Worm (Caenorhabditis elegans) whole organism, late embryonic: ENCODE results near the gene cyp-34A6.

Experiments used
- K02D7.2 ChIP-seq: sonication (generic microtip); optimal IDR thresholded peaks from 2 replicates; lab custom pipeline; 2017; ENCODE audit warnings: mild to moderate bottlenecking, missing genetic modification characterization, missing compliant biosample characterization
- K09A11.1 ChIP-seq: sonication (generic microtip); optimal IDR thresholded peaks from 2 replicates; lab custom pipeline; 2017; ENCODE audit warnings: antibody characterized with exemption, mild to moderate bottlenecking, missing genetic modification characterization, missing compliant biosample characterization; ENCODE audit not compliant: insufficient read depth
- T23F11.4 ChIP-seq: fragments of 200-800 bp; sonication (Bioruptor generic); optimal IDR thresholded peaks from 2 replicates; lab custom pipeline; 2018; ENCODE audit warnings: mild to moderate bottlenecking, missing genetic modification characterization, missing compliant biosample characterization
- Y22D7AL.16 ChIP-seq: sonication (generic microtip); optimal IDR thresholded peaks from 2 replicates; lab custom pipeline; 2016; ENCODE audit warnings: missing genetic modification characterization, missing compliant biosample characterization
- ceh-18 ChIP-seq: sonication (generic microtip); optimal IDR thresholded peaks from 2 replicates; lab custom pipeline; 2016; ENCODE audit warnings: missing genetic modification characterization, missing compliant biosample characterization
- ceh-22 ChIP-seq: sonication (generic microtip); optimal IDR thresholded peaks from 2 replicates; lab custom pipeline; 2017; ENCODE audit warnings: missing biosample characterization, missing genetic modification characterization
- ceh-24 ChIP-seq: sonication (generic microtip); optimal IDR thresholded peaks from 2 replicates; lab custom pipeline; 2016; ENCODE audit warnings: mild to moderate bottlenecking, missing genetic modification characterization, missing compliant biosample characterization
- ceh-30 ChIP-seq: fragments of 150-350 bp; optimal IDR thresholded peaks from 2 replicates; lab custom pipeline; 2014; ENCODE audit warnings: missing biosample characterization, missing genetic modification characterization
- ceh-48 ChIP-seq: sonication (generic microtip); optimal IDR thresholded peaks from 2 replicates; lab custom pipeline; 2016; ENCODE audit warnings: missing genetic modification characterization, inconsistent platforms, missing compliant biosample characterization
- ceh-6 ChIP-seq: fragments of 200-800 bp; sonication (Bioruptor generic); optimal IDR thresholded peaks from 2 replicates; lab custom pipeline; 2018; ENCODE audit warnings: mild to moderate bottlenecking, missing genetic modification characterization, missing compliant biosample characterization
- ceh-9 ChIP-seq: sonication (generic microtip); optimal IDR thresholded peaks from 2 replicates; lab custom pipeline; 2016; ENCODE audit warnings: mild to moderate bottlenecking, missing genetic modification characterization, inconsistent platforms, missing compliant biosample characterization
- dmd-4 ChIP-seq: sonication (generic microtip); optimal IDR thresholded peaks from 2 replicates; lab custom pipeline; 2016; ENCODE audit warnings: borderline replicate concordance, missing genetic modification characterization, missing compliant biosample characterization
- elt-4 ChIP-seq: sonication (generic microtip); optimal IDR thresholded peaks from 2 replicates; lab custom pipeline; 2016; ENCODE audit warnings: missing genetic modification characterization, missing compliant biosample characterization
- ets-4 ChIP-seq: sonication (generic microtip); optimal IDR thresholded peaks from 2 replicates; lab custom pipeline; 2016; ENCODE audit warnings: missing genetic modification characterization, missing compliant biosample characterization
- eyg-1 ChIP-seq: sonication (generic microtip); optimal IDR thresholded peaks from 2 replicates; lab custom pipeline; 2016; ENCODE audit warnings: missing genotype, missing genetic modification characterization, missing compliant biosample characterization
- fax-1 ChIP-seq: sonication (generic microtip); optimal IDR thresholded peaks from 2 replicates; lab custom pipeline; 2016; ENCODE audit warnings: missing genotype, missing genetic modification characterization, missing compliant biosample characterization
- fkh-10 ChIP-seq: fragments of 150-350 bp; optimal IDR thresholded peaks from 2 replicates; lab custom pipeline; 2014; ENCODE audit warnings: missing biosample characterization, missing genetic modification reagents, missing genetic modification characterization
- gmeb-2 ChIP-seq: sonication (generic microtip); optimal IDR thresholded peaks from 2 replicates; lab custom pipeline; 2016; ENCODE audit warnings: missing genetic modification characterization, inconsistent platforms, missing compliant biosample characterization
- hlh-13 ChIP-seq: fragments of 200-800 bp; sonication (Bioruptor generic); optimal IDR thresholded peaks from 2 replicates; lab custom pipeline; 2018; ENCODE audit warnings: mild to moderate bottlenecking, missing genetic modification characterization, missing compliant biosample characterization
- hlh-15 ChIP-seq: sonication (generic microtip); optimal IDR thresholded peaks from 2 replicates; lab custom pipeline; 2016; ENCODE audit warnings: missing genetic modification characterization, missing compliant biosample characterization
- lim-6 ChIP-seq: sonication (generic microtip); optimal IDR thresholded peaks from 2 replicates; lab custom pipeline; 2016; ENCODE audit warnings: missing genetic modification characterization, missing compliant biosample characterization
- lin-11 ChIP-seq: fragments of 200-800 bp; sonication (Bioruptor generic); optimal IDR thresholded peaks from 2 replicates; lab custom pipeline; 2018; ENCODE audit warnings: mild to moderate bottlenecking, missing genetic modification characterization, missing compliant biosample characterization
- nfya-1 ChIP-seq: sonication (generic microtip); optimal IDR thresholded peaks from 2 replicates; lab custom pipeline; 2017; ENCODE audit warnings: missing genetic modification characterization, mild to moderate bottlenecking, missing compliant biosample characterization, antibody characterized with exemption, moderate library complexity
- nhr-11 ChIP-seq: fragments of 150-350 bp; optimal IDR thresholded peaks from 2 replicates; lab custom pipeline; 2014; ENCODE audit warnings: missing biosample characterization, missing genetic modification characterization
- nhr-232 ChIP-seq: sonication (generic microtip); optimal IDR thresholded peaks from 2 replicates; lab custom pipeline; 2016; ENCODE audit warnings: missing genetic modification characterization, missing compliant biosample characterization
- npax-4 ChIP-seq: sonication (generic microtip); optimal IDR thresholded peaks from 2 replicates; lab custom pipeline; 2016; ENCODE audit warnings: missing genetic modification characterization, missing compliant biosample characterization
- odd-2 ChIP-seq: sonication (generic microtip); optimal IDR thresholded peaks from 2 replicates; lab custom pipeline; 2017; ENCODE audit warnings: antibody characterized with exemption, mild to moderate bottlenecking, missing genetic modification characterization, missing compliant biosample characterization
- pag-3 ChIP-seq: sonication (generic microtip); optimal IDR thresholded peaks from 2 replicates; lab custom pipeline; 2016; ENCODE audit warnings: missing compliant biosample characterization, missing genetic modification characterization, borderline replicate concordance
- pat-9 ChIP-seq: fragments of 200-800 bp; sonication (Bioruptor generic); optimal IDR thresholded peaks from 2 replicates; lab custom pipeline; 2018; ENCODE audit warnings: mild to moderate bottlenecking, missing genetic modification characterization, moderate library complexity, missing compliant biosample characterization
- pax-1 ChIP-seq: fragments of 150-350 bp; optimal IDR thresholded peaks from 2 replicates; lab custom pipeline; 2014; ENCODE audit warnings: missing biosample characterization, missing genetic modification characterization
- rnt-1 ChIP-seq: sonication (generic microtip); optimal IDR thresholded peaks from 2 replicates; lab custom pipeline; 2016; ENCODE audit warnings: missing genetic modification characterization, missing compliant biosample characterization
- sdc-2 ChIP-seq: sonication (generic microtip); optimal IDR thresholded peaks from 2 replicates; lab custom pipeline; 2016; ENCODE audit warnings: missing genotype, missing genetic modification characterization, missing compliant biosample characterization
- sox-2 ChIP-seq: fragments of 200-800 bp; sonication (Bioruptor generic); IDR thresholded peaks from 2 replicates; pipeline ENCODE4 v1.3.6; 2022; ENCODE audit warnings: missing genetic modification reagents, missing genetic modification characterization, missing compliant biosample characterization
- sox-4 ChIP-seq: sonication (generic microtip); optimal IDR thresholded peaks from 2 replicates; lab custom pipeline; 2017; ENCODE audit warnings: mild to moderate bottlenecking, missing genetic modification characterization, inconsistent platforms, missing compliant biosample characterization
- syd-9 ChIP-seq: sonication (generic microtip); optimal IDR thresholded peaks from 2 replicates; lab custom pipeline; 2016; ENCODE audit warnings: mild to moderate bottlenecking, missing genetic modification characterization, moderate library complexity, missing compliant biosample characterization
- unc-55 ChIP-seq: sonication (generic microtip); optimal IDR thresholded peaks from 2 replicates; lab custom pipeline; 2017; ENCODE audit warnings: missing biosample characterization, missing genetic modification reagents, missing genetic modification characterization
- unc-86 ChIP-seq: sonication (generic microtip); optimal IDR thresholded peaks from 2 replicates; lab custom pipeline; 2016; ENCODE audit warnings: missing genetic modification characterization, missing compliant biosample characterization
- ztf-16 ChIP-seq: sonication (generic microtip); optimal IDR thresholded peaks from 2 replicates; lab custom pipeline; 2017; ENCODE audit warnings: missing genetic modification characterization, missing compliant biosample characterization

cyp-34A6 gene

ce11 chrV:3995838-3996237 is 34.7 kb upstream of the cyp-34A6 start, which contains the start of gene srx-62:
srx-62 (minus strand) TSS chrV:3995938.
- TF ChIP-seq pat-9 (no peak), ceh-30 (no peak), Y22D7AL.16 (no peak), syd-9 (no peak), ceh-22 (tag; lab: Kevin White, UChicago) (no peak), sox-4 (tag; lab: Kevin White, UChicago) (no peak), hlh-13 (GFP tag; lab: Kevin White, UChicago) (no peak), unc-86 (tag; lab: Kevin White, UChicago) (no peak), K09A11.1 (tag; lab: Kevin White, UChicago) (no peak), odd-2 (tag; lab: Kevin White, UChicago) (no peak), fax-1 (no peak)

- no peak for TF ChIP-seq ceh-18 (tag; lab: Kevin White, UChicago)
- no peak for TF ChIP-seq sox-4 (tag; lab: Kevin White, UChicago)
- TF ChIP-seq npax-4 (tag; lab: Kevin White, UChicago), result no peak
- no peak for TF ChIP-seq hlh-13 (GFP tag; lab: Kevin White, UChicago)
- TF ChIP-seq pag-3 (tag; lab: Kevin White, UChicago), result no peak
- no peak for TF ChIP-seq fkh-10
- no peak for TF ChIP-seq ets-4 (tag; lab: Kevin White, UChicago)
- TF ChIP-seq eyg-1 (tag; lab: Kevin White, UChicago), result no peak
- TF ChIP-seq ceh-48, result no peak
- TF ChIP-seq lin-11 (tag; lab: Kevin White, UChicago), result no peak
- TF ChIP-seq pax-1 (tag; lab: Kevin White, UChicago), result no peak
- no peak for TF ChIP-seq ztf-16 (tag; lab: Kevin White, UChicago)
- no peak for TF ChIP-seq pat-9
Observed at ce11 chrV:3994048-3994447, 32.9 kb upstream of the cyp-34A6 start, which contains the start of gene K09D9.9. K09D9.9 (minus strand) TSS chrV:3994148.

ce11 chrV:3992334-3992733 is 31.2 kb upstream of the cyp-34A6 start:
- no peak for TF ChIP-seq dmd-4 (tag; lab: Kevin White, UChicago)
- no peak for TF ChIP-seq lin-11 (tag; lab: Kevin White, UChicago)
- no peak for TF ChIP-seq lim-6
- no peak for TF ChIP-seq Y22D7AL.16
- TF ChIP-seq hlh-13 (GFP tag; lab: Kevin White, UChicago), result no peak
- TF ChIP-seq elt-4 (tag; lab: Kevin White, UChicago), result no peak
- TF ChIP-seq sdc-2, result no peak
- no peak for TF ChIP-seq nhr-11 (tag; lab: Kevin White, UChicago)
- no peak for TF ChIP-seq ets-4 (tag; lab: Kevin White, UChicago)
- TF ChIP-seq gmeb-2 (tag; lab: Kevin White, UChicago), result no peak
- TF ChIP-seq K02D7.2 (tag; lab: Kevin White, UChicago), result no peak
- TF ChIP-seq unc-55 (GFP tag; lab: Kevin White, UChicago), result no peak
- TF ChIP-seq nfya-1 (tag; lab: Kevin White, UChicago), result no peak

- TF ChIP-seq ceh-9 (tag; lab: Kevin White, UChicago) (no peak), rnt-1 (no peak), T23F11.4 (GFP tag; lab: Kevin White, UChicago) (no peak), unc-86 (tag; lab: Kevin White, UChicago) (no peak), ceh-24 (no peak), nhr-232 (tag; lab: Kevin White, UChicago) (no peak)
Observed at ce11 chrV:3989070-3989469, 27.9 kb upstream of the cyp-34A6 start, which contains the start of gene nlp-27. nlp-27 (plus strand) TSS chrV:3989378.

- TF ChIP-seq K02D7.2 (tag; lab: Kevin White, UChicago) (no peak), gmeb-2 (tag; lab: Kevin White, UChicago) (no peak), sox-2 (GFP tag; lab: Robert Waterston, UW) (no peak), hlh-15 (tag; lab: Kevin White, UChicago) (no peak), ceh-6 (GFP tag; lab: Kevin White, UChicago) (no peak)
Observed at ce11 chrV:3987616-3988015, 26.5 kb upstream of the cyp-34A6 start, which contains the start of gene nlp-28. nlp-28 (plus strand) TSS chrV:3987900.
